Worm (Caenorhabditis elegans): ENCODE results near the gene F56D2.5.

DNA sequence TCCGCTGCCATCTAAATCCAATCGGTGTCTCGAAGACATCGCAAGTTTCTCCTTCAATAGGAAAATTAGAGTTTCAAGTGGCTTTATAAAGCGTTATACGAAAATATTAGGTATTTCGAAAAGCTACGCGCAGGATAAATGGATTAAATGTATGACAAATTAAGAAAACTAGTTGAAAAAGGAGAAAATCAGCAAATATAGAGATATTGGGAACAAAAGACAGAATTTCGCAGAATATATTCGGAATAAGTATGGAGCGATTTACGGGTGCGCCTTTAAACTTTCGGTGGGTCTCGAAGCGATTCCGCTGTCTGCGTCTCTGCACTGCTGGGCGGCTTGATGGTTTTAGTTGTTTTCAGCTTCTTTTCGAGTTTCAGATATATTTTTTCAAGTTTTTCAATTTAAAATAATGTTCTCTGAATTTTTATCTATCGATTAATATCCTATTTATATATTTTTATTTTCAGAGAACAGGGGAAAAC is 10.5 kb upstream of the F56D2.5 start, which contains the start of the genes ddx-15 and ucr-1:
- TF ChIP-seq ceh-13 (GFP tag; optimal IDR thresholded peaks at IDR 0.05) (no peak), ama-1 (optimal IDR thresholded peaks at IDR 0.05) (no peak), hmbx-1 (tag; optimal IDR thresholded peaks at IDR 0.05) (no peak), F13C5.2 (tag; optimal IDR thresholded peaks at IDR 0.05) (no peak), ceh-36 (tag; optimal IDR thresholded peaks at IDR 0.05) (no peak), hmg-4 (GFP tag; optimal IDR thresholded peaks at IDR 0.05) (no peak), tbx-37 (GFP tag; conservative IDR thresholded peaks at IDR 0.05) (no peak), tbx-11 (GFP tag; IDR thresholded peaks at IDR 0.05) (no peak)

Data from whole organism, early embryonic.